Fruit fly (Drosophila melanogaster) whole organism: ENCODE data around the gene CG6763.

ENCODE experiments used
- Dll ChIP-seq: fragments of >200 bp; optimal IDR thresholded peaks from 2 replicates; lab custom pipeline; 2017
- pan ChIP-seq: fragments of >200 bp; optimal IDR thresholded peaks from 2 replicates; lab custom pipeline; 2017
- psq ChIP-seq: fragments of >200 bp; optimal IDR thresholded peaks from 2 replicates; lab custom pipeline; 2017
- usp ChIP-seq: fragments of >200 bp; optimal IDR thresholded peaks from 2 replicates; lab custom pipeline; 2017; ENCODE audit warnings: missing biosample characterization, missing genetic modification characterization, mixed read lengths

- TF ChIP-seq Dll (lab: Kevin White, UChicago) (no peak), pan (lab: Kevin White, UChicago) (no peak), psq (no peak), usp (no peak)
Measured at dm6 chr3R:23334866-23335265, 51.1 kb downstream of the CG6763 start.
